Fruit fly (Drosophila melanogaster) whole organism, embryonic: ENCODE results near the gene alpha-Est9.

ENCODE experiments used
- CG11723 ChIP-seq: fragments of 200-800 bp; sonication (Bioruptor generic); optimal IDR thresholded peaks from 2 replicates; lab custom pipeline; 2017; ENCODE audit warnings: missing biosample characterization, mild to moderate bottlenecking, missing genetic modification characterization
- Dp ChIP-seq: fragments of 200-800 bp; sonication (Bioruptor generic); optimal IDR thresholded peaks from 2 replicates; lab custom pipeline; 2018; ENCODE audit warnings: missing biosample characterization, mild to moderate bottlenecking, missing genetic modification characterization, moderate library complexity
- Nf-YC ChIP-seq: fragments of 200-800 bp; optimal IDR thresholded peaks from 3 replicates; lab custom pipeline; 2019; ENCODE audit warnings: missing biosample characterization, mild to moderate bottlenecking, missing genetic modification characterization, moderate library complexity
- crc ChIP-seq: fragments of 200-800 bp; sonication (Bioruptor generic); optimal IDR thresholded peaks from 2 replicates; lab custom pipeline; 2016; ENCODE audit warnings: missing biosample characterization, missing genetic modification characterization
- crp ChIP-seq, 2 experiments: fragments of 200-800 bp; sonication (Bioruptor generic); optimal IDR thresholded peaks; 2 replicates in 1 of 2; 3 replicates in 1 of 2; lab custom pipeline; 2017; ENCODE audit warnings: missing biosample characterization in 2 of 2, missing genetic modification characterization in 2 of 2, mild to moderate bottlenecking in 1 of 2, moderate library complexity in 1 of 2
- psq ChIP-seq: fragments of 200-800 bp; sonication (Bioruptor generic); optimal IDR thresholded peaks from 2 replicates; lab custom pipeline; 2017; ENCODE audit warnings: missing biosample characterization, missing genetic modification characterization
- slp2 ChIP-seq: fragments of 200-800 bp; sonication (Bioruptor generic); optimal IDR thresholded peaks from 2 replicates; lab custom pipeline; 2016; ENCODE audit warnings: missing biosample characterization, missing genetic modification characterization
- stwl ChIP-seq: fragments of 200-800 bp; sonication (Bioruptor generic); optimal IDR thresholded peaks from 3 replicates; lab custom pipeline; 2018; ENCODE audit warnings: missing biosample characterization, mild to moderate bottlenecking, missing genetic modification characterization, moderate library complexity

DNA sequence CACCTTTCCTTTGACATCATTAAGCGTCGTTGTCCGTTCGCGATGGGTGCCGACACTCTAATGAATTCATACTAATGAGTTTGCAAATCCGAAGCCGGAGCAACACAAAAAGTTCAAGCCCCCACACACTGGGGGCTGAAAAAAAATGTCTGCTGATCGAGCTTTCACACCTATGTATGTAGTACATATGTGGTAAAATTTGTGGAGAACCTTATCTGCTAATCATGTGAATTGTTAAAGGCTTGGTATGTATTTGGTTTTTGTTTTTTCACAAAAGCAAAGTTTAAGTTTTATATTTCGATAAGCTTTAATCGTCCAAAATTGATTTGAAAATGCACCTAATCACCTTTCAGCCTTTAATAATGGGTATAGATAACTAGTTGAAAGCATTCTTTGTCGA lies 31.4 kb upstream of the alpha-Est9 start, which contains the start of gene alpha-Est5:
- TF ChIP-seq crp (GFP tag; optimal IDR thresholded peaks at IDR 0.05; lab: Kevin White, UChicago) (no peak), Dp (GFP tag; lab: Kevin White, UChicago) (no peak), Nf-YC (tag; lab: Kevin White, UChicago) (no peak), stwl (tag; lab: Kevin White, UChicago) (no peak), CG11723 (GFP tag; lab: Kevin White, UChicago) (no peak), slp2 (GFP tag; lab: Kevin White, UChicago) (no peak), crc (GFP tag; lab: Kevin White, UChicago) (no peak), psq (GFP tag; lab: Kevin White, UChicago) (no peak)
